Worm (Caenorhabditis elegans) whole organism, young adult: Measurements from ENCODE around the gene T13H5.1.

Source experiments
- B0261.1 ChIP-seq: sonication (generic microtip); optimal IDR thresholded peaks from 2 replicates; lab custom pipeline; 2016; ENCODE audit warnings: mild to moderate bottlenecking, missing genetic modification characterization, moderate library complexity, missing compliant biosample characterization
- F23B12.7 ChIP-seq: sonication (generic microtip); optimal IDR thresholded peaks from 2 replicates; lab custom pipeline; 2017; ENCODE audit warnings: missing genetic modification characterization, mild to moderate bottlenecking, missing compliant biosample characterization, antibody characterized with exemption, moderate library complexity; ENCODE audit not compliant: insufficient read depth
- attf-3 ChIP-seq: fragments of 200-800 bp; sonication (Bioruptor generic); conservative IDR thresholded peaks from 2 replicates; pipeline ENCODE4 v1.3.6; 2022; ENCODE audit warnings: missing genetic modification reagents, missing genetic modification characterization, missing compliant biosample characterization
- ceh-100 ChIP-seq: fragments of 200-800 bp; sonication (Bioruptor generic); IDR thresholded peaks from 2 replicates; pipeline ENCODE4 v1.3.6; 2022; ENCODE audit warnings: missing genetic modification reagents, missing genetic modification characterization, missing compliant biosample characterization
- dpl-1 ChIP-seq: fragments of 150-350 bp; optimal IDR thresholded peaks from 2 replicates; lab custom pipeline; 2014; ENCODE audit warnings: missing biosample characterization, missing genetic modification reagents, missing genetic modification characterization
- hlh-12 ChIP-seq: sonication (generic microtip); optimal IDR thresholded peaks from 2 replicates; lab custom pipeline; 2016; ENCODE audit warnings: missing genetic modification characterization, missing compliant biosample characterization
- madf-3 ChIP-seq: fragments of 200-800 bp; sonication (Bioruptor generic); IDR thresholded peaks from 2 replicates; pipeline ENCODE4 v1.3.6; 2022; ENCODE audit warnings: missing genetic modification reagents, missing genetic modification characterization, missing compliant biosample characterization
- madf-6 ChIP-seq: fragments of 200-800 bp; sonication (Bioruptor generic); IDR thresholded peaks from 2 replicates; pipeline ENCODE4 v1.3.6; 2022; ENCODE audit warnings: missing genetic modification reagents, missing genetic modification characterization, missing compliant biosample characterization
- rcor-1 ChIP-seq: fragments of 200-800 bp; sonication (Bioruptor generic); IDR thresholded peaks from 2 replicates; pipeline ENCODE4 v1.3.6; 2022; ENCODE audit warnings: missing genetic modification reagents, missing genetic modification characterization, missing compliant biosample characterization
- snpc-4 ChIP-seq, 5 experiments: fragments of 150-350 bp in 1 of 5; sonication (generic microtip) in 4 of 5; optimal IDR thresholded peaks; 2 replicates each; lab custom pipeline; 2014 to 2018; ENCODE audit warnings: missing genetic modification characterization in 5 of 5, missing biosample characterization in 3 of 5, antibody characterized with exemption in 2 of 5, mild to moderate bottlenecking in 2 of 5, missing compliant biosample characterization in 2 of 5, missing genotype in 2 of 5, moderate library complexity in 2 of 5, missing genetic modification reagents in 1 of 5
- unc-130 ChIP-seq: sonication (generic microtip); optimal IDR thresholded peaks from 2 replicates; lab custom pipeline; 2016; ENCODE audit warnings: missing genetic modification reagents, missing genetic modification characterization, missing compliant biosample characterization
- ztf-3 ChIP-seq: fragments of 200-800 bp; sonication (Bioruptor generic); optimal IDR thresholded peaks from 2 replicates; lab custom pipeline; 2018; ENCODE audit warnings: mild to moderate bottlenecking, missing genetic modification characterization, missing compliant biosample characterization

ce11 chrII:8556166-8556565 lies 47.3 kb upstream of the T13H5.1 start, which contains the start of gene glb-27:
- TF ChIP-seq ztf-3 (GFP tag; lab: Kevin White, UChicago) (no peak), hlh-12 (tag; lab: Kevin White, UChicago) (no peak), madf-3 (GFP tag; lab: Robert Waterston, UW) (no peak), F23B12.7 (tag; lab: Kevin White, UChicago) (no peak), attf-3 (GFP tag; lab: Robert Waterston, UW) (no peak), ceh-100 (GFP tag; lab: Robert Waterston, UW) (no peak), unc-130 (no peak), B0261.1 (tag; lab: Kevin White, UChicago) (no peak), snpc-4 (GFP tag; optimal IDR thresholded peaks at IDR 0.05; lab: Kevin White, UChicago) (no peak), snpc-4 (tag; optimal IDR thresholded peaks at IDR 0.05; lab: Kevin White, UChicago) (no peak), dpl-1 (GFP tag; lab: Kevin White, UChicago) (no peak), madf-6 (GFP tag; lab: Robert Waterston, UW) (no peak), rcor-1 (no peak)
